Worm (Caenorhabditis elegans): ENCODE measurements around the gene pccb-1.

- TF ChIP-seq mep-1 (tag; optimal IDR thresholded peaks at IDR 0.05) (no peak), elt-3 (tag; optimal IDR thresholded peaks at IDR 0.05) (no peak), pha-4 (tag; optimal IDR thresholded peaks at IDR 0.05) (no peak), nhr-237 (tag; optimal IDR thresholded peaks at IDR 0.05) (no peak), unc-62 (GFP tag; optimal IDR thresholded peaks at IDR 0.05) (no peak), nhr-28 (tag; optimal IDR thresholded peaks at IDR 0.05) (no peak), nhr-12 (tag; optimal IDR thresholded peaks at IDR 0.05) (no peak), snpc-4 (tag; optimal IDR thresholded peaks at IDR 0.05) (no peak)
Observed at ce11 chrX:3070322-3070721, 19.0 kb upstream of the pccb-1 start, which contains the start of gene ceh-31.

All from whole organism, mixed stage, embryonic.